Worm (Caenorhabditis elegans) whole organism, early embryonic: ENCODE data around the gene cat-1.

Source experiments
- F13C5.2 ChIP-seq: sonication (generic microtip); optimal IDR thresholded peaks from 2 replicates; lab custom pipeline; 2017; ENCODE audit warnings: mild to moderate bottlenecking, missing genetic modification characterization, inconsistent platforms, missing compliant biosample characterization
- aly-1 ChIP-seq: sonication (generic microtip); optimal IDR thresholded peaks from 2 replicates; lab custom pipeline; 2016; ENCODE audit warnings: missing genetic modification characterization, missing compliant biosample characterization
- ama-1 ChIP-seq: fragments of 150-350 bp; optimal IDR thresholded peaks from 2 replicates; lab custom pipeline; 2014
- ceh-36 ChIP-seq: sonication (generic microtip); optimal IDR thresholded peaks from 2 replicates; lab custom pipeline; 2016; ENCODE audit warnings: missing genetic modification characterization, inconsistent platforms, missing compliant biosample characterization
- ets-7 ChIP-seq: sonication (generic microtip); optimal IDR thresholded peaks from 2 replicates; lab custom pipeline; 2016; ENCODE audit warnings: missing genotype, missing genetic modification characterization, missing compliant biosample characterization
- hmg-4 ChIP-seq: fragments of 200-800 bp; sonication (Bioruptor generic); optimal IDR thresholded peaks from 2 replicates; lab custom pipeline; 2018; ENCODE audit warnings: mild to moderate bottlenecking, missing genetic modification characterization, missing compliant biosample characterization
- hnd-1 ChIP-seq: sonication (generic microtip); optimal IDR thresholded peaks from 2 replicates; lab custom pipeline; 2016; ENCODE audit warnings: missing genetic modification characterization, missing compliant biosample characterization
- pes-1 ChIP-seq: fragments of 200-800 bp; sonication (Bioruptor generic); IDR thresholded peaks from 2 replicates; pipeline ENCODE4 v1.3.6; 2022; ENCODE audit warnings: missing genetic modification reagents, missing genetic modification characterization, missing compliant biosample characterization
- scrt-1 ChIP-seq: fragments of 200-800 bp; sonication (Bioruptor generic); IDR thresholded peaks from 2 replicates; pipeline ENCODE4 v1.3.6; 2022; ENCODE audit warnings: missing genetic modification characterization, missing compliant biosample characterization
- sea-1 ChIP-seq: fragments of 200-800 bp; sonication (Bioruptor generic); conservative IDR thresholded peaks from 2 replicates; pipeline ENCODE4 v1.3.6; 2022; ENCODE audit warnings: missing genetic modification characterization, missing compliant biosample characterization
- tbx-11 ChIP-seq: fragments of 200-800 bp; sonication (Bioruptor generic); IDR thresholded peaks from 2 replicates; pipeline ENCODE4 v1.3.6; 2022; ENCODE audit warnings: missing genetic modification characterization, missing compliant biosample characterization
- tbx-37 ChIP-seq: fragments of 200-800 bp; sonication (Bioruptor generic); conservative IDR thresholded peaks from 2 replicates; pipeline ENCODE4 v1.3.6; 2022; ENCODE audit warnings: missing genetic modification reagents, missing genetic modification characterization, missing compliant biosample characterization
- tra-4 ChIP-seq: sonication (generic microtip); optimal IDR thresholded peaks from 2 replicates; lab custom pipeline; 2017; ENCODE audit warnings: missing genetic modification characterization, missing compliant biosample characterization

DNA sequence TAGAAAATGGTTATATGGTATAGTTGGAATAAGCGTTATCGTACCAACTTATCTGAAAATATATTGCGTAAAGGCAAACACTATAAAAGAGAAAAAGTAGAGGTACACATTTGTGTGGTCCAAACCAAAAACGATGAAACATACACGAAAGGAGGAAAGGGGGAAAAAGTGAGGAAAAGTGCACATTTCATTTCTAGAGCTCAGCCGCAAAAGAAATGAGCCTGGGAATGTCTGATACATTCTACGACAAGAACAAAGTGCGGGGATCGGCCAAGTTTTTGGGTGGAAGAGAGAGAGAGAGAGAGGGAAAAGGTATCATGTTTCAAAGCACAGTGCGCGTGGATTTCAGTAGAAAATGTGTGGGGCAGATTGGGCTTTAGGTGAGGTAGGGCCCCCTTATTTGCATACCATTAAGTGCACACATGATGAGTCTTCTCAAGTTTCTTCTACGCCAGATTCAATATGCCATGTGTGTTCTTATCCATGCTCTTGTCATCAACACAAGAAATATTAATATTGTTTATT is 23.3 kb upstream of the cat-1 start, which contains the start of gene rgs-6:
- TF ChIP-seq ets-7 (tag; lab: Kevin White, UChicago) = no peak
- no peak for TF ChIP-seq sea-1 (GFP tag; lab: Robert Waterston, UW)
- no peak for TF ChIP-seq tbx-37 (GFP tag; lab: Robert Waterston, UW)
- no peak for TF ChIP-seq ama-1 (lab: Kevin White, UChicago)
- TF ChIP-seq ceh-36 (tag; lab: Kevin White, UChicago) = no peak
- no peak for TF ChIP-seq tra-4 (tag; lab: Kevin White, UChicago)
- no peak for TF ChIP-seq scrt-1 (GFP tag; lab: Robert Waterston, UW)
- no peak for TF ChIP-seq hnd-1 (tag; lab: Kevin White, UChicago)
- no peak for TF ChIP-seq pes-1 (GFP tag; lab: Robert Waterston, UW)
- no peak for TF ChIP-seq tbx-11 (GFP tag; lab: Robert Waterston, UW)
- TF ChIP-seq hmg-4 = no peak
- no peak for TF ChIP-seq aly-1 (tag; lab: Kevin White, UChicago)
- TF ChIP-seq F13C5.2 (tag; lab: Kevin White, UChicago) = no peak
